Worm (Caenorhabditis elegans) whole organism, L2 larva: ENCODE measurements around the gene cpt-3.

Experiments used
- alr-1 ChIP-seq: fragments of 150-350 bp; optimal IDR thresholded peaks from 2 replicates; lab custom pipeline; 2014; ENCODE audit warnings: missing biosample characterization, missing genetic modification characterization
- ama-1 ChIP-seq: fragments of 150-350 bp; optimal IDR thresholded peaks from 2 replicates; lab custom pipeline; 2018; ENCODE audit warnings: inconsistent platforms
- elt-3 ChIP-seq: sonication (generic microtip); optimal IDR thresholded peaks from 2 replicates; lab custom pipeline; 2017; ENCODE audit warnings: missing biosample characterization, missing genetic modification characterization
- lin-39 ChIP-seq: fragments of 150-350 bp; optimal IDR thresholded peaks from 2 replicates; lab custom pipeline; 2014; ENCODE audit warnings: missing biosample characterization, missing genetic modification reagents, missing genetic modification characterization
- nhr-77 ChIP-seq: fragments of 150-350 bp; optimal IDR thresholded peaks from 2 replicates; lab custom pipeline; 2014; ENCODE audit warnings: missing biosample characterization, missing genetic modification characterization
- skn-1 ChIP-seq: sonication (generic microtip); optimal IDR thresholded peaks from 2 replicates; lab custom pipeline; 2017; ENCODE audit warnings: missing biosample characterization, missing genetic modification characterization
- sma-3 ChIP-seq: sonication (generic microtip); optimal IDR thresholded peaks from 2 replicates; lab custom pipeline; 2016; ENCODE audit warnings: missing genetic modification reagents, missing genetic modification characterization, missing compliant biosample characterization
- sma-9 ChIP-seq, 2 experiments: fragments of 150-350 bp in 1 of 2; sonication (generic microtip) in 1 of 2; optimal IDR thresholded peaks; 2 replicates each; lab custom pipeline; 2014 to 2016; ENCODE audit warnings: missing genetic modification characterization in 2 of 2, mild to moderate bottlenecking in 1 of 2, missing biosample characterization in 1 of 2, missing compliant biosample characterization in 1 of 2, missing genetic modification reagents in 1 of 2, moderate library complexity in 1 of 2
- snpc-4 ChIP-seq: fragments of 150-350 bp; optimal IDR thresholded peaks from 2 replicates; lab custom pipeline; 2014; ENCODE audit warnings: missing biosample characterization, missing genetic modification characterization
- unc-62 ChIP-seq: fragments of 150-350 bp; optimal IDR thresholded peaks from 2 replicates; lab custom pipeline; 2014; ENCODE audit warnings: missing biosample characterization, missing genetic modification reagents, missing genetic modification characterization
- ztf-4 ChIP-seq: fragments of 150-350 bp; optimal IDR thresholded peaks from 2 replicates; lab custom pipeline; 2014; ENCODE audit warnings: missing biosample characterization, missing genetic modification characterization

DNA sequence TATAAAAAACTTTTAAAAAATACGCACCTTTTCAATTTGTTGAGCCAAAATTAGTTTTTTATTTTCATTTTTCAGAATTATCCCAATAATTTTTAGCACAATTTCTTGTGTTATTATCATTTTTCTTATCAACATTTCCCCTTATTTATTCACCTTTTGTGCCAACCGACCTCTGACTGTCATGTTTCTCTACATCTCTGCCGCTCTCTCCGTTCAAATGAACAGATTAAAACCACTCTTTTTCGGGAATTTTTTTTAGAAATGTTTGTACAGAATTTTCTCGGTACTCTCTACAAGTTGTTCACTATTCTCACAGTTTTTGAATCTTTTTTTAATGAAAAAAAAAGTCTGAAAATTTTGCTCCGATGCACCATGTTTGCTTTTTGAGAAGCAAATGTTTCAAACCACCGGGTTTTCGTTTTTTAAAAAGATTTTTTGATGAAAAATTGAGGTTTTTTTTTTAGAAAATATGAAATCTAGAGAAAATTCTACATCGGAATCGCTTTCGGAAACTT is 41.1 kb downstream of the cpt-3 start, which contains the start of gene frl-1:
- no peak for TF ChIP-seq snpc-4 (tag; lab: Kevin White, UChicago)
- TF ChIP-seq alr-1 (tag; lab: Kevin White, UChicago), result no peak
- no peak for TF ChIP-seq elt-3 (tag; lab: Kevin White, UChicago)
- TF ChIP-seq nhr-77 (tag; lab: Kevin White, UChicago), result no peak
- no peak for TF ChIP-seq lin-39 (tag; lab: Kevin White, UChicago)
- no peak for TF ChIP-seq sma-3 (GFP tag; lab: Kevin White, UChicago)
- no peak for TF ChIP-seq skn-1
- no peak for TF ChIP-seq ama-1 (lab: Kevin White, UChicago)
- TF ChIP-seq unc-62 (GFP tag; lab: Kevin White, UChicago), result no peak
- no peak for TF ChIP-seq ztf-4 (tag; lab: Kevin White, UChicago)
- no peak for TF ChIP-seq sma-9 (GFP tag; optimal IDR thresholded peaks at IDR 0.05; lab: Kevin White, UChicago)
- no peak for TF ChIP-seq sma-9 (tag; optimal IDR thresholded peaks at IDR 0.05; lab: Kevin White, UChicago)
